Fruit fly (Drosophila melanogaster) whole organism, larva: ENCODE measurements around the gene Eig71Ec.

Source experiments
- noc ChIP-seq: fragments of 200-800 bp; sonication (Bioruptor generic); optimal IDR thresholded peaks from 3 replicates; lab custom pipeline; 2019; ENCODE audit warnings: missing biosample characterization, mild to moderate bottlenecking, missing genetic modification characterization, moderate library complexity

The Eig71Ec gene

DNA sequence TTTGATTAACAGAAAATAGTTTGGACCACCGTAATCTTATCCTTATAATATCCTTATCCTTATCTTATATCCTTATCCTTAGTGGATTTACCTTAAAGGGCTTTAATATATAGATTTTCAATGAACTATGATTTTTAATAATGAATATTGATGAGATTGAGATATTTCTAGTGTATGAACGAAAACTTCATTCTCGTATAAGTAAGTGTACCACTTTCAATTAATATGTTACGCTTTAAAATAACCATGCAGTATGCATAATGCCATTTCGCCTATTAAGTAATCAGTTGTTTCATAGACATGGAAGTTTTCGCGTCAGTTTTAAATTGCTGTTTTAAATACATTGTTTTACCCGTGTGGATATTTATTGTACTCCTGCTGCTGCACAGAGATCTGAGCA, 27.4 kb upstream of the Eig71Ec start, which contains the start of gene CG7304:
CG7304 (plus strand) TSS at position 301 of the 400 bp plus-strand sequence.
- no peak for TF ChIP-seq noc (tag; lab: Kevin White, UChicago)

- TF ChIP-seq noc (tag; lab: Kevin White, UChicago): no peak
These were observed 26.2 kb upstream of the Eig71Ec start for dm6 chr3L:15678284-15678683.

- TF ChIP-seq noc (tag; lab: Kevin White, UChicago): no peak
These were observed 25.6 kb upstream of the Eig71Ec start for dm6 chr3L:15677662-15678061.

DNA sequence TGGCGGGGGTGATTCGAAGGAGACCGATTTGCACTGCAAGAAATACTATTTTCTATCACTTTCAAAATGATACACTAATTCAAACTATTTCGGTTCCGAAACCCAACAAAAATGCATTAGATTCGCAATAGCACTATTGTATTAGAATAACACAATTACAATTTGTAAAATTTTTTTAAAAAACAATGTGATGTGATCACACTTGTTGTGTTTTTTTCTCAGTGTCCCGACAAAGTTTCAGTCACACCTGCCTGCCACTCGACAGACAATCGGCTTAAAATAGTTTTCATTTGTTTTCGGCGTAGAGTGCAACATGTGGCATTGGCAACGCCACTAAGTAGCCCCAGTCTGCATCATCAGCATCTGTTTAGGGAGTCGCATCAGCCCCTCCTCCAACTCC, 23.1 kb upstream of the Eig71Ec start:
- no peak for TF ChIP-seq noc (tag; lab: Kevin White, UChicago)

dm6 chr3L:15672800-15673199, 20.7 kb upstream of the Eig71Ec start:
- no peak for TF ChIP-seq noc (tag; lab: Kevin White, UChicago)

dm6 chr3L:15670455-15670854, 18.4 kb upstream of the Eig71Ec start:
- TF ChIP-seq noc (tag; lab: Kevin White, UChicago): no peak

- no peak for TF ChIP-seq noc (tag; lab: Kevin White, UChicago)
These were observed 17.9 kb upstream of the Eig71Ec start for dm6 chr3L:15669939-15670338.

dm6 chr3L:15665741-15666140, 13.7 kb upstream of the Eig71Ec start:
- no peak for TF ChIP-seq noc (tag; lab: Kevin White, UChicago)

dm6 chr3L:15664199-15664794, 12.2 kb upstream of the Eig71Ec start:
- TF ChIP-seq noc (tag; lab: Kevin White, UChicago): no peak

DNA sequence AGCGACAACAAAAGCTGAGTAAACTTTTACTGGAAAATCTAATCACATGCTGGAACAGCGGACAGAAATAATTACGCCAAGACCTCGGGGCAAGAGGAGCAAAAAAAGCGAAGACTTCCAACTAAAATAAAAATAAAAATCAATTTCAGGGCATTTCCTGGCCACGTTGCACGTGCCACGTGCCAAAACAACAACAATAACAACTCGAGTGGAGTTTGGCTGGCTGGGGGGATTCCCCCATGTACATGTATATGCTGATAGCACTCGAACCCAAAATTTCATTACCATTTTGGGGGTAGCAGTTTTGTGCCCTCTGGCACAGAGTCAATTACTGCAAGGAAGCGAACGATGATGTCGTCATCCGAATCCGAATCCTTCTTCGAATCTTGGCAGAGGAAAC, 10.5 kb upstream of the Eig71Ec start:
- no peak for TF ChIP-seq noc (tag; lab: Kevin White, UChicago)

dm6 chr3L:15661567-15661966, 9.5 kb upstream of the Eig71Ec start, which contains the start of gene CG43082:
TSS of gene CG43082 (plus strand) at chr3L:15661867.
- TF ChIP-seq noc (tag; lab: Kevin White, UChicago): no peak

DNA sequence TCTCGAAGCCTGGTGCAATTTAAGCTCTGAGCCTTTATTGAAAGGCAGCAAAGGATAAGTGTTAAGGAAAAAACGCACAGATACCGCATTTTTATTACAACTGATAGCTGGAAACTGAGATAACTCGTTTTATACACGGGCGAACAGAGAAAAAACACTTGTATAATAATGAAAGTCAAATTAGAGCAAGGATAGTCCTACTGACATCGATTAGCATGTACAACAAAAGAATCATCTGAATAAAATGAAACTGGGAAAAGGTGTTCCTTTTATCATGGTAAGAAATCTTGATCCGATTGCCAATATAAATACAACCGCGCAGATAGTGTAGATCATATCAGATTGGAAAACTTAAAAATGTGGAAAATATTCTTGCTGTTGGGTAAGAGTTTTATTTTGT, 8.9 kb upstream of the Eig71Ec start, which contains the start of the genes Eig71Ej and Eig71Ek:
Eig71Ej (minus strand) TSS at position 101 of the 400 bp plus-strand sequence.
Eig71Ek (plus strand) TSS at position 334 of the 400 bp plus-strand sequence.
- no peak for TF ChIP-seq noc (tag; lab: Kevin White, UChicago)

- TF ChIP-seq noc (tag; lab: Kevin White, UChicago): no peak
These were observed 7.3 kb upstream of the Eig71Ec start, which contains the start of the genes Eig71Eh and Eig71Ei for dm6 chr3L:15659341-15659740. TSS of gene Eig71Eh (minus strand) at chr3L:15659441. TSS of gene Eig71Ei (plus strand) at chr3L:15659707.

dm6 chr3L:15657290-15657689, 5.2 kb upstream of the Eig71Ec start, which contains the start of the genes Eig71Ef and Eig71Eg:
TSS of gene Eig71Ef (minus strand) at chr3L:15657390.
TSS of gene Eig71Eg (plus strand) at chr3L:15657628.
- no peak for TF ChIP-seq noc (tag; lab: Kevin White, UChicago)

- no peak for TF ChIP-seq noc (tag; lab: Kevin White, UChicago)
These were observed 3.9 kb upstream of the Eig71Ec start, which contains the start of gene Eig71Ee for dm6 chr3L:15655910-15656309. TSS of gene Eig71Ee (minus strand) at chr3L:15656010.

DNA sequence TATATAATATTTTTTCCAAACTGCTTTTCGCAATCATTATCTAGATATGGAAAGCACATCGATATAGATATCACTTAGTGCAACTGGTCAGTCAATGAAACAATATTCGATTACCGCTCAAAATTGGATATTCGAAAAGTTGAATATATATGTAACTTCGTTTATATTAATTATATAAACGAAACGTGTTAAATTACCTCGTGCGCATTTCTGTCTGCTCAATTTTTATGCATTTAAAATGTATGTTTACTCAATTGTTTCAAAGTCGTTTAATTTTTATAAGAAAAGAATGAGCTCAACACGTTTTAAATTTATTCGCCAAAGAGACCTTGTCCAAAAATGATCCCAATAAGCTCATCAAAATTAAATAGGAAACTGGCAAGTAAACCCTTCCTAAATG, 1.5 kb downstream of the Eig71Ec start, which contains the start of gene CG43084:
CG43084 (plus strand) TSS at position 301 of the 400 bp plus-strand sequence.
- TF ChIP-seq noc (tag; lab: Kevin White, UChicago): no peak

DNA sequence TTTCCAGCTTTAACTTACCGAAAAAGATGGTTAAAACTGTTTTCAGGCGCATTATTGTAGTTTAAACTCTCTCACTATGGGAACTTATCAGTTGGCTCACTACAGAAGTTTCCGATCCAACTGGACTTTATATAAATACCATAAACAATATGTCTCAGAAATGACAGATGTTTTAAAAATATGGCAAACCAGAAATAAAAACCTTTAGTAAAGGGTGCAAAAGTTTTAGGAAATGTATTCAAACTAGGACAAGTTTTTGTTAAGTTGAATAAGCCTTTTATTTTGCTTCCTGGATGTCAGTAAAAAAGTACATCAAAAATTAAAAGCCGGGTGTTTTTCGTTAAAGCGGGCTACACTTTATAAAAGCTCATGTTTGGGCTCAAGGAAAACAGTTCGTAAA, 2.5 kb downstream of the Eig71Ec start, which contains the start of the genes Eig71Ea and Eig71Eb:
Eig71Ea (minus strand) TSS at position 101 of the 400 bp plus-strand sequence.
Eig71Eb (plus strand) TSS at position 376 of the 400 bp plus-strand sequence.
- TF ChIP-seq noc (tag; lab: Kevin White, UChicago): no peak
